Fruit fly (Drosophila melanogaster) whole organism, prepupa: Measurements from ENCODE around the gene CG1637.
A peak's percentile ranks its signal among the peaks of the same experiment; 100 is the strongest.

ENCODE experiments used
- Blimp-1 ChIP-seq: fragments of 200-800 bp; sonication (Bioruptor generic); optimal IDR thresholded peaks from 3 replicates; lab custom pipeline; 2017; ENCODE audit warnings: missing biosample characterization, missing genetic modification characterization, mild to moderate bottlenecking, moderate library complexity, missing genetic modification reagents
- CG11762 ChIP-seq: fragments of 200-800 bp; sonication (Bioruptor generic); optimal IDR thresholded peaks from 3 replicates; lab custom pipeline; 2016; ENCODE audit warnings: missing biosample characterization, missing genetic modification characterization; ENCODE audit not compliant: insufficient read depth
- CG16779 ChIP-seq: fragments of 200-800 bp; sonication (Bioruptor generic); optimal IDR thresholded peaks from 3 replicates; lab custom pipeline; 2017; ENCODE audit warnings: missing biosample characterization, mild to moderate bottlenecking, missing genetic modification characterization
- CG3032 ChIP-seq: fragments of 200-800 bp; optimal IDR thresholded peaks from 2 replicates; lab custom pipeline; 2019; ENCODE audit warnings: missing biosample characterization, mild to moderate bottlenecking, missing genetic modification characterization, moderate library complexity
- CG31627 ChIP-seq: fragments of 200-800 bp; sonication (Bioruptor generic); optimal IDR thresholded peaks from 3 replicates; lab custom pipeline; 2016; ENCODE audit warnings: missing biosample characterization, missing genetic modification characterization
- CG32006 ChIP-seq: fragments of 200-800 bp; sonication (Bioruptor generic); optimal IDR thresholded peaks from 3 replicates; lab custom pipeline; 2017; ENCODE audit warnings: missing biosample characterization, mild to moderate bottlenecking, missing genetic modification characterization
- CG34406 ChIP-seq: fragments of 200-800 bp; sonication (Bioruptor generic); optimal IDR thresholded peaks from 3 replicates; lab custom pipeline; 2016; ENCODE audit warnings: missing biosample characterization, missing genetic modification characterization
- CG3919 ChIP-seq: fragments of 200-800 bp; sonication (Bioruptor generic); optimal IDR thresholded peaks from 3 replicates; lab custom pipeline; 2016; ENCODE audit warnings: missing biosample characterization, missing genetic modification characterization
- CG4318 ChIP-seq: fragments of 200-800 bp; sonication (Bioruptor generic); optimal IDR thresholded peaks from 3 replicates; lab custom pipeline; 2017; ENCODE audit warnings: missing biosample characterization, mild to moderate bottlenecking, missing genetic modification characterization
- CG6792 ChIP-seq: fragments of 200-800 bp; sonication (Bioruptor generic); optimal IDR thresholded peaks from 3 replicates; lab custom pipeline; 2016; ENCODE audit warnings: missing biosample characterization, missing genetic modification characterization
- CG6854 ChIP-seq: fragments of 200-800 bp; sonication (Bioruptor generic); optimal IDR thresholded peaks from 2 replicates; lab custom pipeline; 2017; ENCODE audit warnings: missing biosample characterization, mild to moderate bottlenecking, missing genetic modification characterization
- CG7368 ChIP-seq: fragments of 200-800 bp; sonication (Bioruptor generic); optimal IDR thresholded peaks from 3 replicates; lab custom pipeline; 2016; ENCODE audit warnings: missing biosample characterization, missing genetic modification characterization
- CG8119 ChIP-seq: fragments of 200-800 bp; sonication (Bioruptor generic); IDR thresholded peaks from 3 replicates; pipeline ENCODE4 v1.3.6; 2022; ENCODE audit warnings: missing biosample characterization, missing genetic modification characterization
- CG8319 ChIP-seq: fragments of 200-800 bp; sonication (Bioruptor generic); optimal IDR thresholded peaks from 3 replicates; lab custom pipeline; 2016; ENCODE audit warnings: missing biosample characterization, missing genetic modification characterization
- CG8632 ChIP-seq: fragments of 200-800 bp; sonication (Bioruptor generic); optimal IDR thresholded peaks from 3 replicates; lab custom pipeline; 2016; ENCODE audit warnings: missing biosample characterization, missing genetic modification characterization
- CG9139 ChIP-seq: fragments of 200-800 bp; sonication (Bioruptor generic); optimal IDR thresholded peaks from 3 replicates; lab custom pipeline; 2017; ENCODE audit warnings: missing biosample characterization, mild to moderate bottlenecking, missing genetic modification characterization
- Eip75B ChIP-seq: fragments of 200-800 bp; sonication (Bioruptor generic); optimal IDR thresholded peaks from 3 replicates; lab custom pipeline; 2016; ENCODE audit warnings: missing biosample characterization, missing genetic modification characterization
- Eip78C ChIP-seq: fragments of 200-800 bp; sonication (Bioruptor generic); peaks from one replicate; lab custom pipeline; 2016; ENCODE audit warnings: missing biosample characterization, missing genetic modification characterization
- Ets96B ChIP-seq: fragments of 200-800 bp; optimal IDR thresholded peaks from 2 replicates; lab custom pipeline; 2019; ENCODE audit warnings: missing biosample characterization, mild to moderate bottlenecking, missing genetic modification characterization, moderate library complexity
- Gug ChIP-seq: fragments of 200-800 bp; sonication (Bioruptor generic); IDR thresholded peaks from 2 replicates; pipeline ENCODE4 v1.3.6; 2022; ENCODE audit warnings: missing biosample characterization, missing genetic modification characterization
- Hr39 ChIP-seq: fragments of 200-800 bp; sonication (Bioruptor generic); optimal IDR thresholded peaks from 2 replicates; lab custom pipeline; 2016; ENCODE audit warnings: missing biosample characterization, missing genetic modification characterization
- Hr4 ChIP-seq: fragments of 200-800 bp; sonication (Bioruptor generic); optimal IDR thresholded peaks from 3 replicates; lab custom pipeline; 2016; ENCODE audit warnings: missing biosample characterization, missing genetic modification characterization
- Met ChIP-seq: fragments of 200-800 bp; sonication (Bioruptor generic); optimal IDR thresholded peaks from 3 replicates; lab custom pipeline; 2016; ENCODE audit warnings: missing biosample characterization, missing genetic modification characterization
- OdsH ChIP-seq: fragments of 200-800 bp; sonication (Bioruptor generic); optimal IDR thresholded peaks from 3 replicates; lab custom pipeline; 2016; ENCODE audit warnings: missing biosample characterization, missing genetic modification characterization
- Smox ChIP-seq: fragments of 200-800 bp; sonication (Bioruptor generic); optimal IDR thresholded peaks from 3 replicates; lab custom pipeline; 2016; ENCODE audit warnings: missing biosample characterization, missing genetic modification characterization
- Sox102F ChIP-seq: fragments of 200-800 bp; sonication (Bioruptor generic); optimal IDR thresholded peaks from 2 replicates; lab custom pipeline; 2016; ENCODE audit warnings: missing biosample characterization, mild to moderate bottlenecking, missing genetic modification characterization
- Sox14 ChIP-seq: fragments of 200-800 bp; sonication (Bioruptor generic); optimal IDR thresholded peaks from 3 replicates; lab custom pipeline; 2016; ENCODE audit warnings: missing biosample characterization, missing genetic modification characterization
- achi ChIP-seq: fragments of 200-800 bp; sonication (Bioruptor generic); optimal IDR thresholded peaks from 3 replicates; lab custom pipeline; 2016; ENCODE audit warnings: missing biosample characterization, missing genetic modification characterization
- acj6 ChIP-seq: fragments of 200-800 bp; sonication (Bioruptor generic); optimal IDR thresholded peaks from 3 replicates; lab custom pipeline; 2016; ENCODE audit warnings: missing biosample characterization, missing genetic modification characterization
- cyc ChIP-seq: fragments of 200-800 bp; sonication (Bioruptor generic); optimal IDR thresholded peaks from 3 replicates; lab custom pipeline; 2016; ENCODE audit warnings: missing biosample characterization, missing genetic modification characterization
- dac ChIP-seq: fragments of 200-800 bp; sonication (Bioruptor generic); optimal IDR thresholded peaks from 2 replicates; lab custom pipeline; 2017; ENCODE audit warnings: missing biosample characterization, mild to moderate bottlenecking, missing genetic modification characterization
- dsx ChIP-seq: fragments of 200-800 bp; optimal IDR thresholded peaks from 3 replicates; lab custom pipeline; 2019; ENCODE audit warnings: missing biosample characterization, mild to moderate bottlenecking, missing genetic modification characterization, moderate library complexity; ENCODE audit not compliant: poor library complexity, severe bottlenecking
- eg ChIP-seq: fragments of 200-800 bp; sonication (Bioruptor generic); IDR thresholded peaks from 3 replicates; pipeline ENCODE4 v1.3.6; 2022; ENCODE audit warnings: missing biosample characterization, missing genetic modification characterization
- esn ChIP-seq: fragments of 200-800 bp; sonication (Bioruptor generic); optimal IDR thresholded peaks from 2 replicates; lab custom pipeline; 2016; ENCODE audit warnings: missing biosample characterization, mild to moderate bottlenecking, missing genetic modification characterization, moderate library complexity
- fd59A ChIP-seq: fragments of 200-800 bp; sonication (Bioruptor generic); optimal IDR thresholded peaks from 2 replicates; lab custom pipeline; 2017; ENCODE audit warnings: missing biosample characterization, mild to moderate bottlenecking, missing genetic modification characterization, missing genetic modification reagents
- lz ChIP-seq: fragments of 200-800 bp; sonication (Bioruptor generic); optimal IDR thresholded peaks from 3 replicates; lab custom pipeline; 2016; ENCODE audit warnings: missing biosample characterization, missing genetic modification characterization
- pdm3 ChIP-seq: fragments of 200-800 bp; sonication (Bioruptor generic); optimal IDR thresholded peaks from 3 replicates; lab custom pipeline; 2016; ENCODE audit warnings: missing biosample characterization, missing genetic modification characterization
- spab ChIP-seq: fragments of 200-800 bp; sonication (Bioruptor generic); optimal IDR thresholded peaks from 2 replicates; lab custom pipeline; 2017; ENCODE audit warnings: missing biosample characterization, mild to moderate bottlenecking, missing genetic modification characterization, missing genetic modification reagents
- svp ChIP-seq: fragments of 200-800 bp; sonication (Bioruptor generic); peaks from one replicate; lab custom pipeline; 2016; ENCODE audit warnings: missing biosample characterization, missing genetic modification characterization
- topi ChIP-seq: fragments of 200-800 bp; sonication (Bioruptor generic); optimal IDR thresholded peaks from 3 replicates; lab custom pipeline; 2016; ENCODE audit warnings: missing biosample characterization, missing genetic modification characterization

The CG1637 gene

dm6 chrX:10899232-10899631 is 21.5 kb upstream of the CG1637 start, which contains the start of gene CG1582 (continued):
- TF ChIP-seq Sox102F (GFP tag; lab: Kevin White, UChicago) = no peak
- no peak for TF ChIP-seq Gug (GFP tag; lab: Robert Waterston, UW)
- TF ChIP-seq, all 60 proteins: peak for 6

dm6 chrX:10893208-10893607 is 15.5 kb upstream of the CG1637 start:
- peak; percentile 33 for TF ChIP-seq Met (GFP tag; lab: Kevin White, UChicago)
- TF ChIP-seq fd59A (GFP tag; lab: Kevin White, UChicago) = no peak
- no peak for TF ChIP-seq CG16779 (tag; lab: Kevin White, UChicago)
- no peak for TF ChIP-seq Blimp-1 (GFP tag; lab: Kevin White, UChicago)
- peak; percentile 22 for TF ChIP-seq lz (GFP tag; lab: Kevin White, UChicago)
- peak; percentile 30 for TF ChIP-seq OdsH (GFP tag; lab: Kevin White, UChicago)
- peak; percentile 34 for TF ChIP-seq topi
- peak; percentile 14 for TF ChIP-seq CG3032 (tag; lab: Kevin White, UChicago)
- TF ChIP-seq CG32006 (GFP tag; lab: Kevin White, UChicago) = peak; percentile 27
- peak; percentile 34 for TF ChIP-seq Smox (GFP tag; lab: Kevin White, UChicago)
- TF ChIP-seq Hr4 (GFP tag; lab: Kevin White, UChicago) = no peak
- TF ChIP-seq Sox102F (GFP tag; lab: Kevin White, UChicago) = peak; percentile 61
- no peak for TF ChIP-seq spab (GFP tag; lab: Kevin White, UChicago)
- peak; percentile 38 for TF ChIP-seq pdm3 (GFP tag; lab: Kevin White, UChicago)
- TF ChIP-seq Eip75B (GFP tag; lab: Kevin White, UChicago) = peak; percentile 39
- TF ChIP-seq CG4318 (GFP tag; lab: Kevin White, UChicago) = no peak
- no peak for TF ChIP-seq CG11762 (GFP tag; lab: Kevin White, UChicago)
- peak; percentile 28 for TF ChIP-seq acj6 (GFP tag; lab: Kevin White, UChicago)
- no peak for TF ChIP-seq Gug (GFP tag; lab: Robert Waterston, UW)
- TF ChIP-seq Ets96B (tag; lab: Kevin White, UChicago) = peak; percentile 21
- peak; percentile 32 for TF ChIP-seq Hr39
- peak; percentile 38; the same call in 1 of the 3 replicates for TF ChIP-seq eg (GFP tag; lab: Robert Waterston, UW)
- TF ChIP-seq CG6792 (GFP tag; lab: Kevin White, UChicago) = peak; percentile 8
- TF ChIP-seq dsx (GFP tag; lab: Kevin White, UChicago) = no peak
- TF ChIP-seq CG9139 (GFP tag; lab: Kevin White, UChicago) = no peak
- peak; percentile 82 for TF ChIP-seq Eip78C (GFP tag; lab: Kevin White, UChicago)
- peak; percentile 86 for TF ChIP-seq svp
- TF ChIP-seq CG3919 (GFP tag; lab: Kevin White, UChicago) = peak; percentile 1
- peak; percentile 21 for TF ChIP-seq CG31627 (GFP tag; lab: Kevin White, UChicago)
- TF ChIP-seq achi (GFP tag; lab: Kevin White, UChicago) = no peak
- peak; percentile 24 for TF ChIP-seq Sox14 (GFP tag; lab: Kevin White, UChicago)
- TF ChIP-seq esn = peak; percentile 39

- TF ChIP-seq CG34406 (GFP tag; lab: Kevin White, UChicago) (no peak), Blimp-1 (GFP tag; lab: Kevin White, UChicago) (no peak), achi (GFP tag; lab: Kevin White, UChicago) (no peak), CG8319 (GFP tag; lab: Kevin White, UChicago) (no peak), OdsH (GFP tag; lab: Kevin White, UChicago) (no peak), CG8119 (no peak), cyc (no peak), Sox102F (GFP tag; lab: Kevin White, UChicago) (no peak), Eip78C (GFP tag; lab: Kevin White, UChicago) (no peak), topi (no peak), dsx (GFP tag; lab: Kevin White, UChicago) (no peak), spab (GFP tag; lab: Kevin White, UChicago) (no peak), CG8632 (GFP tag; lab: Kevin White, UChicago) (no peak), dac (GFP tag; lab: Kevin White, UChicago) (no peak), CG7368 (GFP tag; lab: Kevin White, UChicago) (no peak), CG6854 (GFP tag; lab: Kevin White, UChicago) (no peak), CG11762 (GFP tag; lab: Kevin White, UChicago) (no peak)
- TF ChIP-seq, all 60 proteins: peak for 0
Observed at dm6 chrX:10891150-10891549, 13.5 kb upstream of the CG1637 start, which contains the start of gene Ork1. Ork1 (minus strand) TSS chrX:10891250.
